Worm (Caenorhabditis elegans) whole organism, L4/young adult: ENCODE results near the gene ham-1.

ENCODE experiments used
- W03F9.2 ChIP-seq: fragments of 150-350 bp; optimal IDR thresholded peaks from 2 replicates; lab custom pipeline; 2014; ENCODE audit warnings: missing biosample characterization, missing genetic modification characterization
- dao-5 ChIP-seq: sonication (generic microtip); optimal IDR thresholded peaks from 2 replicates; lab custom pipeline; 2016; ENCODE audit warnings: missing genotype, missing genetic modification characterization, moderate library complexity, missing compliant biosample characterization
- him-1 ChIP-seq: sonication (generic microtip); optimal IDR thresholded peaks from 2 replicates; lab custom pipeline; 2016; ENCODE audit warnings: missing genotype, missing genetic modification reagents, missing genetic modification characterization, missing compliant biosample characterization

The ham-1 gene

DNA sequence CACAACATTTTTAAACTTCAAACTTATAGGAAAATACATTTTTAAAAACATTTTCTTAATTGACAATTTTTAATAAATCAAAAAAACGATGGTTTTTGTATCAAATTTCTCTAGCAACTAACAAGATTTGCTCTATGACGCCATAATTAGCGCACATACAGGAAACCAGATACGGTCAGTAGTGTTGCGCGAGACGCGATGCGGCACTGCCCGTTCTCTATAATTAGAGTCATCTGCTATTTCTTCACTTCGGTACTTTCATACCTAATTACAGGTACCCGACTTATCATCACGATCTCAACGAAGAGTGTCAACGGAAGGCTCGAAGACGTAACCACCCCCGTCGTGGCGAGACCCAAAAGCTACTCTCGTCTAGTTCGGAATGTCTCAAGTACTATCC is 2.6 kb downstream of the ham-1 start:
- TF ChIP-seq him-1 (tag; lab: Kevin White, UChicago) (no peak), W03F9.2 (no peak)

DNA sequence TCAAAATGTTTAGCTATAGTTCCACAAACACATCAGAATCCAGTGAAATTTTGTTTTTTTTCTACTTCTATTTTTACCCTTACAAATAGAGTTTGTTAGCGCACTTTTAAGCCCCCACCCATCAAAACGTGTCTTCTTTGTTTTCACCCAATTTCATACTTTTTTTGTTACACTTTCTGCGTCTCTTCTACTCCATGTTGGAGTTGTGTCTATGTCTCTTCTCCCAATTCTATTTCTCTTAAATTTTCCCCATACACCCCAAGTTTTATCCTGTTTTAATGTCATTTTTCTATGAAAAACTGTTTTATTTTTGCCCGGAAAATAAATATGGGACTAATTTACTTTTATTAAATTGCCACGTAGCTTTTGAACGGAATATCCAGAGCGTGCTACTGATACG is 3.4 kb downstream of the ham-1 start:
- TF ChIP-seq W03F9.2 (no peak), dao-5 (tag; lab: Kevin White, UChicago) (no peak), him-1 (tag; lab: Kevin White, UChicago) (no peak)

DNA sequence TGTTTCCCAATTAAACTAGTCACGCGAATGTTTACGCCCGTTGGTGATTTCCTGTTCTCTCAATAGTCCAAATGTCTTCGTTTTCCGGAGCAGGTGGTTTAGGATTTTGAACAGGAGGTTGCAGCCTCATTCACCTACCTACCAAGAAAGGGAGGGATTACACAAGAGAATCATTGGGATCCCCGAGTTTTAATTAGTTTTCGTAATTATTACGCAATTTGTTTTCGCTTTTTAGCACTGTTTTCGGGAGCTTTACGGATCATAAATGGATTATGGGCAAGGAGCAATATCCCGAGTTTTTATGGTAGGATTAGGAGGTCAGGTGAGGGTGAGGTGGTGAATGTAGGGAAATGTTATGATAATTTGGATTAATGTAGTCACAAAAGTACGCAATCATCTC is 3.9 kb downstream of the ham-1 start:
- TF ChIP-seq dao-5 (tag; lab: Kevin White, UChicago) (no peak), him-1 (tag; lab: Kevin White, UChicago) (no peak), W03F9.2 (no peak)

DNA sequence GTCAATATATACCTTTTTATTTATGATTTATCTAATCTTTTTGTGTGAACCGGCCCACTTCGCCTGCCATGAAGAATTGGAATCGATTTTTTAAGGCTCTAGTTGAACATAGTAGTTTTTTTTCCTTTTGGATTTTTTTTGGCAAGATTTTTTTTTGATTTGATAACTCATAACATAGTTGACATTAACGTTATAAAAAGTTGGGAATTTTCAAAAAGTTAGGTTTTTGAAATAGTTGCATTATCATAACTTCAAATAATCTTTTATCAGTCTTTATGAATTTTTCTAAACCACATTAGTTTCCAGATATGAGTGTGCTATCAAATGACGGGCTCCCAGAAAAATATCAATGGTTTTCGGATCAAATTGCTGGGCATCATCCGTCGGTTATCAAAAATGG is 5.8 kb downstream of the ham-1 start, which contains the start of gene ipmk-1:
Gene ipmk-1, plus strand, starts transcription at position 301 of the 400 bp plus-strand sequence.
- TF ChIP-seq him-1 (tag; lab: Kevin White, UChicago) (no peak), W03F9.2 (no peak), dao-5 (tag; lab: Kevin White, UChicago) (no peak)

DNA sequence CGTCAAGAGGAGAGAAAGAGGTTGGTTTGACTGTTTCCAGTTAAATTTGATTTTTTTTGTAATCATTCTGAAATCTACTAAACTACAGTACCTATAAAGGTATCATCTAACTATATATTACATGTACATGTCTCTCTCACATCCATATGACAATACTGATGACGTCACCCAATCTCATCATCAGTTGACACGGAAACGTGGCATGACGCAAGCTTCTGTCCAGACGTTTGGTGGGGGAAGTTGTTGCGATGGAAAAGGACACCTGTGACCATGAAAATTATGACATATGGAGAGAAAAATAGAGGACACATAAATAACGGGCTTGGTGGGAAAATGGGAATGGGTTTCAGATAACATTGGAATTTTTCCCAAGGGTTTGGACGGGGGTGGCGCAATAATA is 7.0 kb downstream of the ham-1 start:
- TF ChIP-seq him-1 (tag; lab: Kevin White, UChicago), result no peak
- no peak for TF ChIP-seq W03F9.2
- no peak for TF ChIP-seq dao-5 (tag; lab: Kevin White, UChicago)

DNA sequence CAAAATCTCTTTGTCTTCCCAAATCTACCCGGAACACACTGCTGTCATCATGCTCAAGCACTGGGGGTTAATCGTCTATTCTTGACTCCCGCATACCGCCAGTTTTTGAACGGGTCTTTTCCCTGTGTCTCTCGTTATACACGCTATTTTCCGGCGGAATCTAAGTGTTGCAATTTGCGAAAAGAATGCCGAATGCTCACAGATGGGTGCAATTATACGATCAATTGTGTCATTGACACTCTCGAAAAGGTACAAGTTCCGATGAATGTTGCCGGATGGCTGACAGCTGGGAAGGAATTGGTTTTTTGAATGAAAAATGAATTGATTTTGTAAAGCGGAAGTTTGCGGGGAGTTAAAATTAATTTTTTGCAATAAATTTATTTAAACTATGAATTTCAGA is 10.0 kb downstream of the ham-1 start:
- TF ChIP-seq him-1 (tag; lab: Kevin White, UChicago), result no peak
- no peak for TF ChIP-seq dao-5 (tag; lab: Kevin White, UChicago)

DNA sequence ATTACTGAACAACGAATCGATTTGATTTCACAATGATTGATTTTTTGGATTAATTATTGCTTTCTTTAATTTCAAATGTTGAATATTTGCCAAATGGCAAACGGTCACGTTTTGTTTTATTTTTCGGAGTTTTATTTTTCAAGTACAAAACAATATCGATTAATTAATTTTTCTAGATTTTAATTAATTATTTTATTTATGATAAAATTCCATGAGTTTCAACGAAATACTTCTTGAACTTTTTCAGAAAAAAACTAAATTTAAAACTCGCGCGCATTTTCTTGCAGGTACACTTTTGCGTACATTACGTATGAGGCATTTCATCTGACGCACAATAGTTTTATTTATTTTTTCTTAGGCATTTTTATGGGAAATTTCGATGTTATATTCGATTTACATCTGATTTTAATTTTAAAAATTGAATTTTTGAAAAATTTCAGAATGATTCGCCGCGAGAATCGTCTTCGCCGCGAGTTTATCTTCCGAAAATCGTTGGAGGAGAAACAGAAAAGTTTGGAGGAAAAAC is 17.0 kb downstream of the ham-1 start, which contains the start of the genes ZK795.2 and ZK795.3:
Gene ZK795.2, minus strand, starts transcription at position 51 of the 526 bp plus-strand sequence.
Gene ZK795.3, plus strand, starts transcription at position 441 of the 526 bp plus-strand sequence.
- no peak for TF ChIP-seq him-1 (tag; lab: Kevin White, UChicago)
- peak; percentile 70 for TF ChIP-seq W03F9.2

DNA sequence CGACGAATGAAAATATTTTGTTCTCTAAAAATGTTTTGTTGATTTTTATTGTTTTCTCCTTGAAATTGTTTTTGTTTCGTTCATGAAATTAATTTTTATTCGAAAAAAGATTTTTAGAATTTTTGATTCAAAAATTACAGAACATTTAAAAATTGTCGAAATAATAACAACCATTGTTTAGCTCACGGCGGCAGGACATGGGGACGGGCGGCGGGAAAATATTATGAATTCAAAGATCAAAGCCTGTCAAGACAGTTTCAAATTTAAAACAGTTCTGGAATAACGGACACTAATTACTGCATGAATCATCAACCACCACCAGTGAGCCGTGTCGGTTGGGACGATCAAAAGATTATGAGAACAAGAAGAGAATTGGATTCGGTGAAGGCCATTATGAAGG is 18.6 kb downstream of the ham-1 start, which contains the start of gene snb-7:
Gene snb-7, plus strand, starts transcription at position 301 of the 400 bp plus-strand sequence.
- no peak for TF ChIP-seq W03F9.2

DNA sequence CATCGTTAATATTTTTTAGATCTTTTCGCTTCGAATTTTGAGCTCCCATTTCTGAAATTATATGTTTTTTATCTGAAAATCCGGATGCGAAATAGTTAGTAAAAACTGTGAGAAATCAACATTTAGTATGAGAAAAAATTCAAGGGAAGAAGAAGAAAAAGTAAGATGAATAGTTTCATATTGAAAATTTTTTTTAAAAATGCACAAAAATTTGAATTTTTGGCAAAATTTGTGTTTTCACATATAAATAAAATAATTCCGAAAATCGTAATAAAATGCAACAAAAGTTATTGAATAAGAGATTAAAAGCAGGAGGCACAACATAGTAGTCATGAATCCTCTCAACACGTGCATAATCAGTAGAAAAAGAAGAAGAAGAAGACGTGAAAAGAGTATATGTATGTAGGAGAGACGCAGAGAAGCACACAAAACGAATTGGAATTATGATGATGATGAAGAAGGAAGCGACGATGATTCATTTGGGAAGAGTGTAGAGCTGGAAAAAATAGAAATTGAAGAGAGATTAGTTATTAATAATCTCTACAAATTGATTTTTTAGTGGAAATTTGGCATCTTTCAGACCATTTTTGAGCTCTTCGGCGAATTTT is 24.1 kb downstream of the ham-1 start, which contains the start of gene eak-7:
Gene eak-7, minus strand, starts transcription at position 51 of the 608 bp plus-strand sequence.
- TF ChIP-seq him-1 (tag; lab: Kevin White, UChicago), result no peak
- no peak for TF ChIP-seq dao-5 (tag; lab: Kevin White, UChicago)
- TF ChIP-seq W03F9.2, result no peak

DNA sequence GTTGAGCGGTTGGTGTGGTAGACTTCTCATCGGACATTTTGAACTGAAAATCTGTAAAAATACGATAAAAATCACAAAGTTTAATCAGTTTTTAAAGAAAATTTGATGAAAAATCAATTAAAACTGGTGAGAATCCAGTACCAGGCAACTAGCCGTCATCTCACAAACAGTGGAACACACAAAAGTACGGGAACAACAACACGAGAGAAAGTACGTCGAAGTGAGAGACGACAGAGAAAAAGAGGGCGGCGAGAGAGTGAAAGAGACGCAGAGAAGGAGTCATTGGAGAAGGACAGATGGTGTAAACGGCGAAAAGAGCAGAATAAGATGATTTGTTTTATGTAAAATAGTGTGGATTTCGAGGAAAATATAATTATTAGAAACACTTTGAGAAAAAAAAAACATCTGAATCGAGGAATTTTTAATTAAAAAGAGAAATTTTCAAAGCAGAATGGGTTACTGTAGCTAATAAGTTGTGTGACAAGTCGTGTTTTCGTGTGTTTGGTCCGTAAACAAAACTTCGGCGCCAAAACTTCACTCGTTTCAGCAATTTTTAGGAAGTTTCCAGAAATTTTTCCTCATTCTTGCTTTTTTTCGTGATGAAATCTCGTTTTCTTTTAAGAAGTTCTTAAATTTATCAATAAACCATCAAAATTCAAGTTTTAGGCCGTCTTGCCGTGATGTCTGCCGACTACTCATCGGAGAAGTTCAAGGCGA is 25.4 kb downstream of the ham-1 start, which contains the start of the genes hsb-1 and let-99:
Gene hsb-1, minus strand, starts transcription at position 51 of the 717 bp plus-strand sequence.
Gene let-99, plus strand, starts transcription at position 667 of the 717 bp plus-strand sequence.
- TF ChIP-seq him-1 (tag; lab: Kevin White, UChicago) (no peak), W03F9.2 (peak; percentile 41)

DNA sequence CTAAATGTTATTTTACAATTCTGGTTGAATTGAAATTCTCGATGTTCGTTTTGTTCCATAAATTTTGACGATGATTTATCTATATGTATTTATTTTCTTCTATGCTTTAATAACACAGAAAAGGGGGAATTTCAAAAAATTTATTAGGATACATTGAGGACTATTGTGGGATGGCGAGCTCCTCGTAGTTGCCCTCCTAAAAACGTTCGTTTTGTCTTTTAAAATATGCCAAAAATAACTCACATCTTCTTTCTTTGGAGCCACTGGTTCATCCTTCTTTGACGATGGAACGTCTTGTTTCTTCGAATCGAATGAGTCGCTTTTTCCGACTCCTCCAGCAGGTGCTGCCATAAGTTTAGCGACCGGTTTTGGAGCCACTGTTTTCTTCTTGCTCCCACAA is 28.6 kb downstream of the ham-1 start:
- TF ChIP-seq him-1 (tag; lab: Kevin White, UChicago), result no peak
- no peak for TF ChIP-seq dao-5 (tag; lab: Kevin White, UChicago)
- no peak for TF ChIP-seq W03F9.2

DNA sequence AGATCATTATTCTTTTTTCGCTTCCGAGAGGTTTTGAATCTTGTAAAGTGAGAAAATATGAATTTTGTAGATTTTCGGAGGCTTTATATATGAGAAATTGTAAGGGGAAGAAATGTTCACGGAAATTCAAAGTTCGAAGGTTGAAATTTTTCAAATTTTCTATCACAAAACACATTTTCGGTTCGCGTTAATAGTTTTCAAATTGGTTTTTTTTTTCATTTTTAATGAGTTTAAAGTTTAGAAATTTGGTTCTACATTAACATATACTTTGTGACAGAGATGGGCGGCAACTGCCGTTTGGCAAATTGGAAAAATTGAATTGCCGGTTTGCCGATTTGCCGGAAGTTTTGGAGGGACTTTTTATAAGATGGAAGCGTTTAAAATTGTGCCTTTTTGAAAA is 29.1 kb downstream of the ham-1 start, which contains the start of gene K08E7.4:
Gene K08E7.4, minus strand, starts transcription at position 101 of the 400 bp plus-strand sequence.
- TF ChIP-seq him-1 (tag; lab: Kevin White, UChicago) (no peak), dao-5 (tag; lab: Kevin White, UChicago) (no peak), W03F9.2 (no peak)

DNA sequence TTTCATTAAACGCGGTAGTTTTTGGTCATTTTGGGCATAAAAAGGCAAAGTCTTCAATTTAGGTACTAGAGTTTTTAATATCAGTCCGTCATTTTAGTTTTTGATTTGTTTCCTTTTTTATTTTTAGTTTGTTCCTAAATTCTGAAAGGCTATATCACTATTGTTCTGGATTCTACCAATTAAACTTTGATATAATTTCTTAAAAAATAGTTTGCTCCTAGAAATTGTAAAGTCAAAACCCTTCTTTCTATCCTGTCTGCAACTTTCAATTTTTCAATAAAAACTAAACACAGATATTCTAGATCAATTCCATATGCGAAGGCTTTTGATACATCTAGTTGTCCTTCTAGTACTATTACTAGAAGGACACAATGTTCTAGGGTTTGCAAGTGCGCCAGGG is 31.1 kb downstream of the ham-1 start, which contains the start of gene K08E7.5:
Gene K08E7.5, plus strand, starts transcription at position 301 of the 400 bp plus-strand sequence.
- no peak for TF ChIP-seq dao-5 (tag; lab: Kevin White, UChicago)
- no peak for TF ChIP-seq W03F9.2
- TF ChIP-seq him-1 (tag; lab: Kevin White, UChicago), result no peak

DNA sequence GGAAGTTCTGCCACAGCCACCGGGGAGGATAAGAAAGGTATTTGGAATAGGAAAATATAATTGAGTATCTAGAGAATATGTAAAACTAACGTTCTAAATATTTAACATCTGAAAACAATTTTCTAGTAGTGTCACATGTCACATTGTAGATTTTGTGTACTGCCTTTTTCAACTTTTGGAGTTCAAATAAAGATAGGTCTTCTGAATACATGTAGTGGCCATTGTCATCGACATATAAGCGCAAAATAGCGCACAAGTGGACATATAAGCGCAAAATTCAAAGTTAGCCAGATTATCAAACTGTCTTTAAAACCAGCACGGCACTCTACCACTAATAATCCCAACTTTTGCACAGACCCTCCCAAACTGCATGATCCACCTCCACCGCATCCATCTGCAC is 32.3 kb downstream of the ham-1 start:
- no peak for TF ChIP-seq W03F9.2
- TF ChIP-seq him-1 (tag; lab: Kevin White, UChicago), result no peak
